Fruit fly (Drosophila melanogaster) whole organism, embryonic: Measurements from ENCODE around the gene dob.
A peak's percentile ranks its signal among the peaks of the same experiment; 100 is the strongest.

ENCODE experiments used
- Atf-2 ChIP-seq: fragments of 200-800 bp; sonication (Bioruptor generic); optimal IDR thresholded peaks from 2 replicates; lab custom pipeline; 2016; ENCODE audit warnings: missing biosample characterization, missing genetic modification characterization
- Atf6 ChIP-seq: fragments of 200-800 bp; sonication (Bioruptor generic); IDR thresholded peaks from 2 replicates; pipeline ENCODE4 v1.3.6; 2022; ENCODE audit warnings: missing biosample characterization, missing genetic modification characterization
- Bdp1 ChIP-seq: fragments of 200-800 bp; sonication (Bioruptor generic); optimal IDR thresholded peaks from 3 replicates; lab custom pipeline; 2016; ENCODE audit warnings: missing biosample characterization, missing genetic modification characterization
- Blimp-1 ChIP-seq: fragments of 200-800 bp; sonication (Bioruptor generic); optimal IDR thresholded peaks from 3 replicates; lab custom pipeline; 2018; ENCODE audit warnings: missing biosample characterization, missing genetic modification characterization, mild to moderate bottlenecking, moderate library complexity, missing genetic modification reagents
- CG11093 ChIP-seq: fragments of 200-800 bp; sonication (Bioruptor generic); IDR thresholded peaks from 3 replicates; pipeline ENCODE4 v1.3.6; 2022; ENCODE audit warnings: missing biosample characterization, missing genetic modification characterization
- CG15073 ChIP-seq: fragments of 200-800 bp; sonication (Bioruptor generic); optimal IDR thresholded peaks from 2 replicates; lab custom pipeline; 2016; ENCODE audit warnings: missing biosample characterization, missing genetic modification characterization
- CG1603 ChIP-seq: fragments of 200-800 bp; sonication (Bioruptor generic); optimal IDR thresholded peaks from 2 replicates; lab custom pipeline; 2019; ENCODE audit warnings: missing biosample characterization, mild to moderate bottlenecking, missing genetic modification characterization, moderate library complexity
- CG1647 ChIP-seq: fragments of 200-800 bp; sonication (Bioruptor generic); optimal IDR thresholded peaks from 3 replicates; lab custom pipeline; 2016; ENCODE audit warnings: missing biosample characterization, missing genetic modification characterization
- CG16779 ChIP-seq: fragments of 200-800 bp; sonication (Bioruptor generic); IDR thresholded peaks from 2 replicates; pipeline ENCODE4 v1.3.6; 2022; ENCODE audit warnings: missing biosample characterization, missing genetic modification characterization
- CG17802 ChIP-seq: fragments of 200-800 bp; sonication (Bioruptor generic); optimal IDR thresholded peaks from 2 replicates; lab custom pipeline; 2018; ENCODE audit warnings: missing biosample characterization, mild to moderate bottlenecking, missing genetic modification characterization, moderate library complexity
- CG30403 ChIP-seq: fragments of 200-800 bp; sonication (Bioruptor generic); optimal IDR thresholded peaks from 3 replicates; lab custom pipeline; 2016; ENCODE audit warnings: missing biosample characterization, missing genetic modification characterization
- CG4360 ChIP-seq: fragments of 200-800 bp; sonication (Bioruptor generic); IDR thresholded peaks from 2 replicates; pipeline ENCODE4 v1.3.6; 2022; ENCODE audit warnings: missing biosample characterization, missing genetic modification characterization
- CG4854 ChIP-seq: fragments of 200-800 bp; sonication (Bioruptor generic); optimal IDR thresholded peaks from 2 replicates; lab custom pipeline; 2016; ENCODE audit warnings: missing biosample characterization, missing genetic modification characterization, inconsistent platforms
- CG5245 ChIP-seq: fragments of 200-800 bp; sonication (Bioruptor generic); optimal IDR thresholded peaks from 3 replicates; lab custom pipeline; 2016; ENCODE audit warnings: missing biosample characterization, missing genetic modification characterization
- CG6765 ChIP-seq: fragments of 200-800 bp; sonication (Bioruptor generic); optimal IDR thresholded peaks from 3 replicates; lab custom pipeline; 2017; ENCODE audit warnings: missing biosample characterization, mild to moderate bottlenecking, missing genetic modification characterization
- CG6813 ChIP-seq: fragments of 200-800 bp; sonication (Bioruptor generic); optimal IDR thresholded peaks from 2 replicates; lab custom pipeline; 2017; ENCODE audit warnings: missing biosample characterization, missing genetic modification characterization, mild to moderate bottlenecking, moderate library complexity, missing genetic modification reagents
- CG7372 ChIP-seq: fragments of 200-800 bp; sonication (Bioruptor generic); IDR thresholded peaks from 2 replicates; pipeline ENCODE4 v1.3.6; 2022; ENCODE audit warnings: missing biosample characterization, missing genetic modification characterization
- CG7963 ChIP-seq: fragments of 200-800 bp; sonication (Bioruptor generic); IDR thresholded peaks from 3 replicates; pipeline ENCODE4 v1.3.6; 2022; ENCODE audit warnings: missing biosample characterization, missing genetic modification characterization; ENCODE audit not compliant: partially characterized antibody
- CG8944 ChIP-seq: fragments of 200-800 bp; sonication (Bioruptor generic); optimal IDR thresholded peaks from 3 replicates; lab custom pipeline; 2016; ENCODE audit warnings: missing biosample characterization, missing genetic modification characterization
- CG9797 ChIP-seq: fragments of 200-800 bp; sonication (Bioruptor generic); optimal IDR thresholded peaks from 3 replicates; lab custom pipeline; 2018; ENCODE audit warnings: missing biosample characterization, mild to moderate bottlenecking, missing genetic modification characterization
- Dbx ChIP-seq: fragments of 200-800 bp; sonication (Bioruptor generic); IDR thresholded peaks from 3 replicates; pipeline ENCODE4 v1.3.6; 2022; ENCODE audit warnings: missing biosample characterization, missing genetic modification characterization
- Dip3 ChIP-seq: fragments of 200-800 bp; sonication (Bioruptor generic); optimal IDR thresholded peaks from 3 replicates; lab custom pipeline; 2016; ENCODE audit warnings: missing biosample characterization, missing genetic modification characterization
- Dll ChIP-seq: fragments of 200-800 bp; sonication (Bioruptor generic); IDR thresholded peaks from 4 replicates; pipeline ENCODE4 v1.3.6; 2022; ENCODE audit warnings: missing biosample characterization, missing genetic modification characterization; ENCODE audit not compliant: partially characterized antibody
- ERR ChIP-seq: fragments of 200-800 bp; sonication (Bioruptor generic); optimal IDR thresholded peaks from 2 replicates; lab custom pipeline; 2016; ENCODE audit warnings: missing biosample characterization, missing genetic modification characterization
- Elba2 ChIP-seq: fragments of 200-800 bp; sonication (Bioruptor generic); optimal IDR thresholded peaks from 3 replicates; lab custom pipeline; 2016; ENCODE audit warnings: missing biosample characterization, missing genetic modification characterization
- HmgD ChIP-seq: fragments of 200-800 bp; sonication (Bioruptor generic); optimal IDR thresholded peaks from 3 replicates; lab custom pipeline; 2016; ENCODE audit warnings: missing biosample characterization, missing genetic modification characterization
- Kr ChIP-seq: fragments of 200-800 bp; sonication (Bioruptor generic); optimal IDR thresholded peaks from 2 replicates; lab custom pipeline; 2017; ENCODE audit warnings: missing biosample characterization, mild to moderate bottlenecking, missing genetic modification characterization
- Max ChIP-seq: fragments of 200-800 bp; sonication (Bioruptor generic); optimal IDR thresholded peaks from 2 replicates; lab custom pipeline; 2016; ENCODE audit warnings: missing biosample characterization, mild to moderate bottlenecking, missing genetic modification characterization
- NFAT ChIP-seq: fragments of 200-800 bp; sonication (Bioruptor generic); IDR thresholded peaks from 2 replicates; pipeline ENCODE4 v1.3.6; 2022; ENCODE audit warnings: missing biosample characterization, missing genetic modification characterization
- Oli ChIP-seq: fragments of 200-800 bp; sonication (Bioruptor generic); optimal IDR thresholded peaks from 2 replicates; lab custom pipeline; 2018; ENCODE audit warnings: missing biosample characterization, mild to moderate bottlenecking, missing genetic modification characterization, moderate library complexity
- Sin3A ChIP-seq: fragments of >200 bp; optimal IDR thresholded peaks from 2 replicates; lab custom pipeline; 2018
- Spps ChIP-seq: fragments of 200-800 bp; sonication (Bioruptor generic); optimal IDR thresholded peaks from 2 replicates; lab custom pipeline; 2018; ENCODE audit warnings: missing biosample characterization, mild to moderate bottlenecking, missing genetic modification characterization
- Taf1 ChIP-seq: fragments of 200-800 bp; sonication (Bioruptor generic); IDR thresholded peaks from 2 replicates; pipeline ENCODE4 v1.3.6; 2022; ENCODE audit warnings: missing biosample characterization, missing genetic modification characterization
- bcd ChIP-seq: fragments of 200-800 bp; sonication (Bioruptor generic); optimal IDR thresholded peaks from 2 replicates; lab custom pipeline; 2017; ENCODE audit warnings: missing biosample characterization, mild to moderate bottlenecking, missing genetic modification characterization
- caup ChIP-seq: fragments of 200-800 bp; sonication (Bioruptor generic); optimal IDR thresholded peaks from 3 replicates; lab custom pipeline; 2017; ENCODE audit warnings: missing biosample characterization, mild to moderate bottlenecking, missing genetic modification characterization, moderate library complexity; ENCODE audit not compliant: severe bottlenecking
- chm ChIP-seq: fragments of 200-800 bp; sonication (Bioruptor generic); IDR thresholded peaks from 2 replicates; pipeline ENCODE4 v1.3.6; 2022; ENCODE audit warnings: missing biosample characterization, missing genetic modification characterization
- crc ChIP-seq: fragments of 200-800 bp; sonication (Bioruptor generic); optimal IDR thresholded peaks from 2 replicates; lab custom pipeline; 2016; ENCODE audit warnings: missing biosample characterization, missing genetic modification characterization
- cwo ChIP-seq: fragments of 200-800 bp; sonication (Bioruptor generic); optimal IDR thresholded peaks from 3 replicates; lab custom pipeline; 2017; ENCODE audit warnings: missing biosample characterization, missing genetic modification characterization, mild to moderate bottlenecking, moderate library complexity, missing genetic modification reagents
- en ChIP-seq: fragments of 200-800 bp; sonication (Bioruptor generic); optimal IDR thresholded peaks from 2 replicates; lab custom pipeline; 2016; ENCODE audit warnings: missing biosample characterization, missing genetic modification characterization
- ham ChIP-seq: fragments of 200-800 bp; sonication (Bioruptor generic); IDR thresholded peaks from 2 replicates; pipeline ENCODE4 v1.3.6; 2022; ENCODE audit warnings: missing biosample characterization, missing genetic modification characterization
- lab ChIP-seq: fragments of 200-800 bp; sonication (Bioruptor generic); optimal IDR thresholded peaks from 3 replicates; lab custom pipeline; 2017; ENCODE audit warnings: missing biosample characterization, missing genetic modification characterization, mild to moderate bottlenecking, moderate library complexity, missing genetic modification reagents
- lola ChIP-seq, 3 experiments: fragments of >200 bp in 2 of 3; fragments of 200-800 bp in 1 of 3; sonication (Bioruptor generic) in 1 of 3; optimal IDR thresholded peaks; 2 replicates each; lab custom pipeline; 2017 to 2019; ENCODE audit warnings: missing biosample characterization in 3 of 3, missing genetic modification characterization in 3 of 3, mild to moderate bottlenecking in 1 of 3, moderate library complexity in 1 of 3
- mld ChIP-seq: fragments of 200-800 bp; sonication (Bioruptor generic); IDR thresholded peaks from 3 replicates; pipeline ENCODE4 v1.3.6; 2022; ENCODE audit warnings: missing biosample characterization, missing genetic modification characterization; ENCODE audit not compliant: partially characterized antibody
- rib ChIP-seq: fragments of 200-800 bp; sonication (Bioruptor generic); IDR thresholded peaks from 2 replicates; pipeline ENCODE4 v1.3.6; 2022; ENCODE audit warnings: missing biosample characterization, missing genetic modification characterization
- scrt ChIP-seq: fragments of 200-800 bp; sonication (Bioruptor generic); optimal IDR thresholded peaks from 2 replicates; lab custom pipeline; 2018; ENCODE audit warnings: missing biosample characterization, mild to moderate bottlenecking, missing genetic modification characterization, moderate library complexity
- shn ChIP-seq: fragments of 200-800 bp; sonication (Bioruptor generic); optimal IDR thresholded peaks from 3 replicates; lab custom pipeline; 2016; ENCODE audit warnings: missing biosample characterization, missing genetic modification characterization
- sim ChIP-seq: fragments of 200-800 bp; sonication (Bioruptor generic); IDR thresholded peaks from 2 replicates; pipeline ENCODE4 v1.3.6; 2022; ENCODE audit warnings: missing biosample characterization, missing genetic modification characterization
- slp2 ChIP-seq: fragments of 200-800 bp; sonication (Bioruptor generic); optimal IDR thresholded peaks from 2 replicates; lab custom pipeline; 2016; ENCODE audit warnings: missing biosample characterization, missing genetic modification characterization
- sr ChIP-seq: fragments of 200-800 bp; sonication (Bioruptor generic); IDR thresholded peaks from 3 replicates; pipeline ENCODE4 v1.3.6; 2022; ENCODE audit warnings: missing biosample characterization, missing genetic modification characterization
- tap ChIP-seq: fragments of 200-800 bp; optimal IDR thresholded peaks from 3 replicates; lab custom pipeline; 2019; ENCODE audit warnings: missing biosample characterization, mild to moderate bottlenecking, missing genetic modification characterization, moderate library complexity

dob gene

DNA sequence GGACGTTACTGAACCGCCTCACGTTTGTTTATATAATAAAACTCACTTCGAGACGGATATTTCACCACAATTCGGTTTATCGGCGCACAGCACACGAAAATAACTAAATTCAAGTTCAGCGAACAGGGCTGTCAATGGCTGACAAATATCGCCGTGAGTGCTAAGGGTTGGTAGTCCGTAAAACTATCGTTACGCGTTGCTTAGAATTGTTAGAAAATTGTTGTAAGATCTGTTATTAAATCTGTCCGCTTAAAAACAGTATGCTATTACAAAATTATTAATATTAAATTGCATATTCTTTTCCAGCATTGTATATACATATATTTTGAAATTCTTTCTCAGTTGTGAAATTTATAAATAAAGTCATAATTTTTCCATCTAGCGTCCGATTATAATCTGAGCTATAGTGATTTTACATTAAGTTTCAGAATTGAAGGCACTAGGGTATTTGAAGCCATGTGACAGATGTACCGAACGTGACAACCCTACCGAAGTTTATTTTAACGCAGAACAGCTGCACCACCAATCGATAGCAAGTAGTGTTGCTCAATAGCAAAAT, 17.9 kb downstream of the dob start, which contains the start of gene Cox17 (continued):
- TF ChIP-seq shn (GFP tag; lab: Kevin White, UChicago) (peak; percentile 62), Dbx (GFP tag; lab: Robert Waterston, UW) (peak; percentile 74; the same call in 2 of the 3 replicates), Sin3A (peak; percentile 57), Oli (tag; lab: Kevin White, UChicago) (peak; percentile 75), Spps (tag; lab: Kevin White, UChicago) (peak; percentile 50), CG6813 (GFP tag; lab: Kevin White, UChicago) (peak; percentile 16), Blimp-1 (GFP tag; lab: Kevin White, UChicago) (peak; percentile 73), en (GFP tag; lab: Kevin White, UChicago) (no peak), CG6765 (GFP tag; lab: Kevin White, UChicago) (peak; percentile 58), CG4854 (GFP tag; lab: Kevin White, UChicago) (peak; percentile 56), crc (peak; percentile 47), Taf1 (GFP tag; lab: Robert Waterston, UW) (peak; percentile 18; the same call in 1 of the 2 replicates), sim (GFP tag; lab: Robert Waterston, UW) (no peak), CG4360 (no peak), Atf-2 (GFP tag; lab: Kevin White, UChicago) (peak; percentile 68), mld (GFP tag; lab: Robert Waterston, UW) (peak; percentile 64; the same call in 1 of the 3 replicates), sr (GFP tag; lab: Robert Waterston, UW) (no peak), Dip3 (GFP tag; lab: Kevin White, UChicago) (peak; percentile 49), CG17802 (tag; lab: Kevin White, UChicago) (peak; percentile 32), CG7963 (GFP tag; lab: Robert Waterston, UW) (peak; percentile 47; the same call in 1 of the 3 replicates), caup (GFP tag; lab: Kevin White, UChicago) (peak; percentile 59), CG1603 (tag; lab: Kevin White, UChicago) (peak; percentile 24), CG30403 (GFP tag; lab: Kevin White, UChicago) (peak; percentile 93), lola (GFP tag; optimal IDR thresholded peaks at IDR 0.05; lab: Kevin White, UChicago) (peak in 1 of 3 experiments; percentile 86), Kr (no peak), Elba2 (GFP tag; lab: Kevin White, UChicago) (no peak), chm (GFP tag; lab: Robert Waterston, UW) (0 out of 2 replicates have a peak, but pooled peaks have one; percentile 5), ERR (no peak), CG1647 (GFP tag; lab: Kevin White, UChicago) (peak; percentile 63), Bdp1 (GFP tag; lab: Kevin White, UChicago) (peak; percentile 48), CG5245 (GFP tag; lab: Kevin White, UChicago) (peak; percentile 65), tap (tag; lab: Kevin White, UChicago) (peak; percentile 62), Dll (peak; percentile 84), NFAT (GFP tag; lab: Robert Waterston, UW) (peak; percentile 56), lab (GFP tag; lab: Kevin White, UChicago) (peak; percentile 82), CG7372 (GFP tag; lab: Robert Waterston, UW) (peak; percentile 57), bcd (GFP tag; lab: Kevin White, UChicago) (peak; percentile 84), CG11093 (peak; percentile 68; the same call in 2 of the 3 replicates), CG15073 (GFP tag; lab: Kevin White, UChicago) (peak; percentile 18), rib (GFP tag; lab: Robert Waterston, UW) (no peak), scrt (GFP tag; lab: Kevin White, UChicago) (peak; percentile 51), slp2 (GFP tag; lab: Kevin White, UChicago) (peak; percentile 38), cwo (GFP tag; lab: Kevin White, UChicago) (peak; percentile 70), CG8944 (GFP tag; lab: Kevin White, UChicago) (peak; percentile 47), Atf6 (GFP tag; lab: Robert Waterston, UW) (peak; percentile 69; the same call in 1 of the 2 replicates), HmgD (GFP tag; lab: Kevin White, UChicago) (no peak), Max (peak; percentile 84), CG16779 (GFP tag; lab: Robert Waterston, UW) (no peak), CG9797 (GFP tag; lab: Kevin White, UChicago) (peak; percentile 2), ham (GFP tag; lab: Robert Waterston, UW) (no peak)
